Worm (Caenorhabditis elegans) whole organism, L2 larva: ENCODE measurements around the gene T19D12.5.

Source experiments
- C34F6.9 ChIP-seq: fragments of 150-350 bp; optimal IDR thresholded peaks from 2 replicates; lab custom pipeline; 2014; ENCODE audit warnings: missing biosample characterization, missing genetic modification characterization
- F13H6.1 ChIP-seq: sonication (generic microtip); optimal IDR thresholded peaks from 2 replicates; lab custom pipeline; 2016; ENCODE audit warnings: missing genetic modification characterization, missing compliant biosample characterization
- R02D3.7 ChIP-seq: fragments of 150-350 bp; optimal IDR thresholded peaks from 2 replicates; lab custom pipeline; 2014; ENCODE audit warnings: missing biosample characterization, missing genetic modification characterization
- Y55F3AM.14 ChIP-seq: fragments of 200-800 bp; sonication (Bioruptor generic); optimal IDR thresholded peaks from 2 replicates; lab custom pipeline; 2018; ENCODE audit warnings: mild to moderate bottlenecking, missing genetic modification characterization, missing compliant biosample characterization
- ZK546.5 ChIP-seq: sonication (generic microtip); optimal IDR thresholded peaks from 2 replicates; lab custom pipeline; 2017; ENCODE audit warnings: missing biosample characterization, missing genetic modification characterization
- alr-1 ChIP-seq: fragments of 150-350 bp; optimal IDR thresholded peaks from 2 replicates; lab custom pipeline; 2014; ENCODE audit warnings: missing biosample characterization, missing genetic modification characterization
- aly-2 ChIP-seq: fragments of 150-350 bp; optimal IDR thresholded peaks from 2 replicates; lab custom pipeline; 2014; ENCODE audit warnings: missing biosample characterization, missing genetic modification characterization
- ama-1 ChIP-seq: fragments of 150-350 bp; optimal IDR thresholded peaks from 2 replicates; lab custom pipeline; 2018; ENCODE audit warnings: inconsistent platforms
- blmp-1 ChIP-seq: sonication (generic microtip); optimal IDR thresholded peaks from 2 replicates; lab custom pipeline; 2017; ENCODE audit warnings: missing genetic modification characterization, mild to moderate bottlenecking, missing compliant biosample characterization, antibody characterized with exemption, moderate library complexity; ENCODE audit not compliant: insufficient read depth
- ceh-16 ChIP-seq: fragments of 150-350 bp; optimal IDR thresholded peaks from 2 replicates; lab custom pipeline; 2014; ENCODE audit warnings: missing biosample characterization, missing genetic modification characterization
- ceh-82 ChIP-seq: fragments of 150-350 bp; optimal IDR thresholded peaks from 2 replicates; lab custom pipeline; 2014; ENCODE audit warnings: missing biosample characterization, missing genetic modification characterization
- crh-2 ChIP-seq: sonication (generic microtip); optimal IDR thresholded peaks from 2 replicates; lab custom pipeline; 2017; ENCODE audit warnings: missing biosample characterization, missing genetic modification characterization
- dmd-4 ChIP-seq: sonication (generic microtip); optimal IDR thresholded peaks from 2 replicates; lab custom pipeline; 2017; ENCODE audit warnings: missing biosample characterization, missing genetic modification characterization
- egl-27 ChIP-seq: sonication (generic microtip); optimal IDR thresholded peaks from 3 replicates; lab custom pipeline; 2017; ENCODE audit warnings: missing biosample characterization, missing genetic modification reagents, missing genetic modification characterization
- elt-1 ChIP-seq: fragments of 150-350 bp; optimal IDR thresholded peaks from 2 replicates; lab custom pipeline; 2014; ENCODE audit warnings: missing biosample characterization, missing genetic modification characterization
- elt-3 ChIP-seq: sonication (generic microtip); optimal IDR thresholded peaks from 2 replicates; lab custom pipeline; 2017; ENCODE audit warnings: missing biosample characterization, missing genetic modification characterization
- fos-1 ChIP-seq: fragments of 150-350 bp; optimal IDR thresholded peaks from 2 replicates; lab custom pipeline; 2014; ENCODE audit warnings: missing biosample characterization, missing genetic modification characterization
- gmeb-1 ChIP-seq: fragments of 150-350 bp; optimal IDR thresholded peaks from 2 replicates; lab custom pipeline; 2014; ENCODE audit warnings: missing biosample characterization, missing genetic modification characterization
- lin-11 ChIP-seq: fragments of 150-350 bp; sonication (generic microtip); optimal IDR thresholded peaks from 2 replicates; lab custom pipeline; 2014; ENCODE audit warnings: missing biosample characterization, missing genetic modification characterization, inconsistent platforms, mixed read lengths
- lin-13 ChIP-seq: fragments of 150-350 bp; optimal IDR thresholded peaks from 2 replicates; lab custom pipeline; 2014; ENCODE audit warnings: missing biosample characterization, missing genetic modification reagents, missing genetic modification characterization
- lin-39 ChIP-seq: fragments of 150-350 bp; optimal IDR thresholded peaks from 2 replicates; lab custom pipeline; 2014; ENCODE audit warnings: missing biosample characterization, missing genetic modification reagents, missing genetic modification characterization
- lsy-2 ChIP-seq, 2 experiments: fragments of 150-350 bp in 1 of 2; sonication (generic microtip) in 1 of 2; optimal IDR thresholded peaks; 2 replicates each; lab custom pipeline; 2014 to 2017; ENCODE audit warnings: missing biosample characterization in 2 of 2, missing genetic modification characterization in 2 of 2
- mab-5 ChIP-seq: fragments of 150-350 bp; optimal IDR thresholded peaks from 2 replicates; lab custom pipeline; 2014; ENCODE audit warnings: missing biosample characterization, missing genetic modification characterization
- mbf-1 ChIP-seq: sonication (generic microtip); optimal IDR thresholded peaks from 2 replicates; lab custom pipeline; 2017; ENCODE audit warnings: missing biosample characterization, missing genetic modification characterization
- mdl-1 ChIP-seq, 2 experiments: fragments of 150-350 bp in 1 of 2; sonication (generic microtip) in 1 of 2; optimal IDR thresholded peaks; 2 replicates each; lab custom pipeline; 2017; ENCODE audit warnings: missing biosample characterization in 2 of 2, missing genetic modification characterization in 2 of 2
- nhr-10 ChIP-seq: sonication (generic microtip); optimal IDR thresholded peaks from 2 replicates; lab custom pipeline; 2017; ENCODE audit warnings: missing biosample characterization, missing genetic modification characterization
- nhr-11 ChIP-seq: fragments of 150-350 bp; optimal IDR thresholded peaks from 2 replicates; lab custom pipeline; 2014; ENCODE audit warnings: missing biosample characterization, missing genetic modification characterization
- nhr-12 ChIP-seq: fragments of 150-350 bp; optimal IDR thresholded peaks from 2 replicates; lab custom pipeline; 2014; ENCODE audit warnings: missing biosample characterization, missing genetic modification characterization
- nhr-129 ChIP-seq: fragments of 150-350 bp; optimal IDR thresholded peaks from 2 replicates; lab custom pipeline; 2014; ENCODE audit warnings: missing biosample characterization, missing genetic modification characterization
- nhr-21 ChIP-seq: fragments of 150-350 bp; optimal IDR thresholded peaks from 2 replicates; lab custom pipeline; 2014; ENCODE audit warnings: missing biosample characterization, missing genetic modification characterization
- nhr-23 ChIP-seq: fragments of 150-350 bp; optimal IDR thresholded peaks from 2 replicates; lab custom pipeline; 2014; ENCODE audit warnings: missing biosample characterization, missing genetic modification reagents, missing genetic modification characterization
- nhr-237 ChIP-seq: fragments of 150-350 bp; optimal IDR thresholded peaks from 2 replicates; lab custom pipeline; 2014; ENCODE audit warnings: missing biosample characterization, missing genetic modification characterization
- nhr-25 ChIP-seq: fragments of 150-350 bp; sonication (generic microtip); optimal IDR thresholded peaks from 3 replicates; lab custom pipeline; 2014; ENCODE audit warnings: missing biosample characterization, missing genetic modification characterization
- nhr-6 ChIP-seq: fragments of 150-350 bp; optimal IDR thresholded peaks from 2 replicates; lab custom pipeline; 2014; ENCODE audit warnings: missing biosample characterization, missing genetic modification characterization
- nhr-77 ChIP-seq: fragments of 150-350 bp; optimal IDR thresholded peaks from 2 replicates; lab custom pipeline; 2014; ENCODE audit warnings: missing biosample characterization, missing genetic modification characterization
- peb-1 ChIP-seq: fragments of 150-350 bp; optimal IDR thresholded peaks from 2 replicates; lab custom pipeline; 2014; ENCODE audit warnings: missing biosample characterization, missing genetic modification characterization
- sem-4 ChIP-seq: fragments of 150-350 bp; optimal IDR thresholded peaks from 2 replicates; lab custom pipeline; 2014; ENCODE audit warnings: missing biosample characterization, missing genetic modification reagents, missing genetic modification characterization
- skn-1 ChIP-seq: sonication (generic microtip); optimal IDR thresholded peaks from 2 replicates; lab custom pipeline; 2017; ENCODE audit warnings: missing biosample characterization, missing genetic modification characterization
- sma-3 ChIP-seq: sonication (generic microtip); optimal IDR thresholded peaks from 2 replicates; lab custom pipeline; 2016; ENCODE audit warnings: missing genetic modification reagents, missing genetic modification characterization, missing compliant biosample characterization
- sma-9 ChIP-seq, 2 experiments: fragments of 150-350 bp in 1 of 2; sonication (generic microtip) in 1 of 2; optimal IDR thresholded peaks; 2 replicates each; lab custom pipeline; 2014 to 2016; ENCODE audit warnings: missing genetic modification characterization in 2 of 2, mild to moderate bottlenecking in 1 of 2, missing biosample characterization in 1 of 2, missing compliant biosample characterization in 1 of 2, missing genetic modification reagents in 1 of 2, moderate library complexity in 1 of 2
- snpc-4 ChIP-seq: fragments of 150-350 bp; optimal IDR thresholded peaks from 2 replicates; lab custom pipeline; 2014; ENCODE audit warnings: missing biosample characterization, missing genetic modification characterization
- unc-39 ChIP-seq: fragments of 150-350 bp; optimal IDR thresholded peaks from 2 replicates; lab custom pipeline; 2014; ENCODE audit warnings: missing biosample characterization, missing genetic modification characterization
- unc-55 ChIP-seq: fragments of 150-350 bp; sonication (generic microtip); optimal IDR thresholded peaks from 3 replicates; lab custom pipeline; 2014; ENCODE audit warnings: missing biosample characterization, missing genetic modification reagents, missing genetic modification characterization
- unc-62 ChIP-seq: fragments of 150-350 bp; optimal IDR thresholded peaks from 2 replicates; lab custom pipeline; 2014; ENCODE audit warnings: missing biosample characterization, missing genetic modification reagents, missing genetic modification characterization
- zag-1 ChIP-seq: fragments of 150-350 bp; optimal IDR thresholded peaks from 2 replicates; lab custom pipeline; 2014; ENCODE audit warnings: missing biosample characterization, missing genetic modification characterization
- ztf-1 ChIP-seq: fragments of 200-800 bp; sonication (Bioruptor generic); conservative IDR thresholded peaks from 2 replicates; pipeline ENCODE4 v1.3.6; 2022; ENCODE audit warnings: missing genetic modification characterization, missing compliant biosample characterization
- ztf-11 ChIP-seq: sonication (generic microtip); optimal IDR thresholded peaks from 2 replicates; lab custom pipeline; 2017; ENCODE audit warnings: missing biosample characterization, missing genetic modification characterization
- ztf-4 ChIP-seq: fragments of 150-350 bp; optimal IDR thresholded peaks from 2 replicates; lab custom pipeline; 2014; ENCODE audit warnings: missing biosample characterization, missing genetic modification characterization

The T19D12.5 gene

ce11 chrII:6588605-6589292 lies 47.3 kb downstream of the T19D12.5 start, which contains the start of gene icd-1:
TSS of gene icd-1 (minus strand) at chrII:6588655.
- TF ChIP-seq mdl-1 (tag; optimal IDR thresholded peaks at IDR 0.05; lab: Kevin White, UChicago) (peak; percentile 76 to 82), unc-55 (GFP tag; lab: Kevin White, UChicago) (peak; percentile 98), nhr-11 (tag; lab: Kevin White, UChicago) (peak; percentile 57), nhr-12 (peak; percentile 50), nhr-6 (tag; lab: Kevin White, UChicago) (peak; percentile 98), crh-2 (peak; percentile 97), fos-1 (tag; lab: Kevin White, UChicago) (peak; percentile 97), C34F6.9 (tag; lab: Kevin White, UChicago) (peak; percentile 97), mbf-1 (tag; lab: Kevin White, UChicago) (no peak), egl-27 (tag; lab: Kevin White, UChicago) (peak; percentile 94), sem-4 (tag; lab: Kevin White, UChicago) (peak; percentile 98), ZK546.5 (tag; lab: Kevin White, UChicago) (peak; percentile 76), ztf-11 (tag; lab: Kevin White, UChicago) (peak; percentile 58), elt-3 (tag; lab: Kevin White, UChicago) (no peak), blmp-1 (tag; lab: Kevin White, UChicago) (peak; percentile 81), dmd-4 (no peak), aly-2 (tag; lab: Kevin White, UChicago) (no peak), nhr-23 (tag; lab: Kevin White, UChicago) (no peak), mab-5 (peak; percentile 93), nhr-129 (tag; lab: Kevin White, UChicago) (peak; percentile 96), ztf-4 (tag; lab: Kevin White, UChicago) (peak; percentile 94), lin-13 (peak; percentile 93), elt-1 (tag; lab: Kevin White, UChicago) (no peak), sma-3 (peak; percentile 97), ceh-16 (tag; lab: Kevin White, UChicago) (peak; percentile 83), unc-39 (tag; lab: Kevin White, UChicago) (no peak), gmeb-1 (tag; lab: Kevin White, UChicago) (peak; percentile 87), ceh-82 (tag; lab: Kevin White, UChicago) (peak; percentile 62), zag-1 (tag; lab: Kevin White, UChicago) (peak; percentile 91), lsy-2 (tag; optimal IDR thresholded peaks at IDR 0.05; lab: Kevin White, UChicago) (peak; percentile 88 to 96), sma-9 (GFP tag; optimal IDR thresholded peaks at IDR 0.05; lab: Kevin White, UChicago) (peak; percentile 96), sma-9 (tag; optimal IDR thresholded peaks at IDR 0.05; lab: Kevin White, UChicago) (no peak), skn-1 (tag; lab: Kevin White, UChicago) (peak; percentile 67), R02D3.7 (tag; lab: Kevin White, UChicago) (peak; percentile 38), peb-1 (tag; lab: Kevin White, UChicago) (no peak), nhr-10 (tag; lab: Kevin White, UChicago) (peak; percentile 73), ama-1 (lab: Kevin White, UChicago) (peak; percentile 24), nhr-77 (tag; lab: Kevin White, UChicago) (no peak), lin-11 (peak; percentile 74), lin-39 (peak; percentile 68), ztf-1 (GFP tag; lab: Robert Waterston, UW) (no peak), nhr-237 (tag; lab: Kevin White, UChicago) (peak; percentile 48), nhr-25 (tag; lab: Kevin White, UChicago) (peak; percentile 98), Y55F3AM.14 (GFP tag; lab: Kevin White, UChicago) (peak; percentile 78), nhr-21 (peak; percentile 96), alr-1 (tag; lab: Kevin White, UChicago) (no peak), unc-62 (peak; percentile 93), F13H6.1 (tag; lab: Kevin White, UChicago) (peak; percentile 97), snpc-4 (peak; percentile 74)
